Fruit fly (Drosophila melanogaster): ENCODE results near the gene CG6793.

- TF ChIP-seq EcR (GFP tag; optimal IDR thresholded peaks at IDR 0.05) (no peak), rn (GFP tag; IDR thresholded peaks at IDR 0.05) (no peak), CG14655 (GFP tag; optimal IDR thresholded peaks at IDR 0.05) (no peak), CG9948 (tag; optimal IDR thresholded peaks at IDR 0.05) (no peak), CG8159 (tag; optimal IDR thresholded peaks at IDR 0.05) (no peak), D1 (tag; optimal IDR thresholded peaks at IDR 0.05) (no peak), Pif1A (GFP tag; optimal IDR thresholded peaks at IDR 0.05) (no peak), CG10348 (GFP tag; IDR thresholded peaks at IDR 0.05) (no peak), CG8301 (tag; optimal IDR thresholded peaks at IDR 0.05) (no peak), CG12605 (GFP tag; IDR thresholded peaks at IDR 0.05) (no peak)
Observed at dm6 chr3L:12077953-12078352, 35.8 kb downstream of the CG6793 start.

Data from whole organism, pupa.